Worm (Caenorhabditis elegans) whole organism, L3 larva: Measurements from ENCODE around the gene clp-9.

ENCODE experiments used
- R02D3.7 ChIP-seq: fragments of 150-350 bp; optimal IDR thresholded peaks from 2 replicates; lab custom pipeline; 2014; ENCODE audit warnings: missing biosample characterization, missing genetic modification characterization
- ZK546.5 ChIP-seq: sonication (generic microtip); optimal IDR thresholded peaks from 2 replicates; lab custom pipeline; 2017; ENCODE audit warnings: missing biosample characterization, missing genetic modification characterization
- aly-2 ChIP-seq: fragments of 150-350 bp; optimal IDR thresholded peaks from 2 replicates; lab custom pipeline; 2014; ENCODE audit warnings: missing biosample characterization, missing genetic modification characterization
- ceh-16 ChIP-seq: sonication (generic microtip); optimal IDR thresholded peaks from 2 replicates; lab custom pipeline; 2017; ENCODE audit warnings: missing biosample characterization, missing genetic modification characterization
- ceh-28 ChIP-seq: fragments of 150-350 bp; optimal IDR thresholded peaks from 2 replicates; lab custom pipeline; 2014; ENCODE audit warnings: missing biosample characterization, missing genetic modification reagents, missing genetic modification characterization
- ceh-82 ChIP-seq: fragments of 150-350 bp; optimal IDR thresholded peaks from 2 replicates; lab custom pipeline; 2014; ENCODE audit warnings: missing biosample characterization, missing genetic modification characterization
- daf-12 ChIP-seq: fragments of 150-350 bp; optimal IDR thresholded peaks from 2 replicates; lab custom pipeline; 2014; ENCODE audit warnings: missing biosample characterization, missing genetic modification reagents, missing genetic modification characterization
- egl-27 ChIP-seq: sonication (generic microtip); optimal IDR thresholded peaks from 4 replicates; lab custom pipeline; 2017; ENCODE audit warnings: missing biosample characterization, missing genetic modification reagents, missing genetic modification characterization
- egl-5 ChIP-seq: fragments of 150-350 bp; optimal IDR thresholded peaks from 2 replicates; lab custom pipeline; 2017; ENCODE audit warnings: missing biosample characterization, missing genetic modification reagents, missing genetic modification characterization, inconsistent platforms
- elt-2 ChIP-seq: sonication (generic microtip); optimal IDR thresholded peaks from 2 replicates; lab custom pipeline; 2016; ENCODE audit warnings: missing genetic modification reagents, mild to moderate bottlenecking, missing genetic modification characterization, missing compliant biosample characterization
- elt-3 ChIP-seq, 3 experiments: fragments of 150-350 bp in 1 of 3; sonication (generic microtip) in 2 of 3; optimal IDR thresholded peaks; 2 replicates in 2 of 3; 4 replicates in 1 of 3; lab custom pipeline; 2014 to 2017; ENCODE audit warnings: missing biosample characterization in 3 of 3, missing genetic modification characterization in 3 of 3
- eor-1 ChIP-seq, 2 experiments: fragments of 150-350 bp; optimal IDR thresholded peaks; 2 replicates each; lab custom pipeline; 2014 to 2018; ENCODE audit warnings: missing biosample characterization in 2 of 2, missing genetic modification characterization in 2 of 2
- fkh-10 ChIP-seq: sonication (generic microtip); optimal IDR thresholded peaks from 2 replicates; lab custom pipeline; 2017; ENCODE audit warnings: missing biosample characterization, missing genetic modification reagents, missing genetic modification characterization
- fos-1 ChIP-seq: fragments of 150-350 bp; optimal IDR thresholded peaks from 2 replicates; lab custom pipeline; 2014; ENCODE audit warnings: missing biosample characterization, missing genetic modification characterization
- hmg-11 ChIP-seq: sonication (generic microtip); optimal IDR thresholded peaks from 2 replicates; lab custom pipeline; 2016; ENCODE audit warnings: missing genetic modification characterization, missing compliant biosample characterization
- lin-15B ChIP-seq: fragments of 150-350 bp; optimal IDR thresholded peaks from 2 replicates; lab custom pipeline; 2014; ENCODE audit warnings: missing biosample characterization, missing genetic modification characterization
- lin-39 ChIP-seq: fragments of 150-350 bp; optimal IDR thresholded peaks from 2 replicates; lab custom pipeline; 2018; ENCODE audit warnings: missing biosample characterization, missing genetic modification reagents, missing genetic modification characterization
- lsy-12 ChIP-seq: sonication (generic microtip); optimal IDR thresholded peaks from 2 replicates; lab custom pipeline; 2016; ENCODE audit warnings: mild to moderate bottlenecking, missing genetic modification characterization, missing compliant biosample characterization
- mdl-1 ChIP-seq: fragments of 150-350 bp; optimal IDR thresholded peaks from 2 replicates; lab custom pipeline; 2014; ENCODE audit warnings: missing biosample characterization, missing genetic modification characterization
- mml-1 ChIP-seq: fragments of 150-350 bp; sonication (generic microtip); optimal IDR thresholded peaks from 3 replicates; lab custom pipeline; 2014; ENCODE audit warnings: missing biosample characterization, missing genetic modification characterization
- nfya-1 ChIP-seq: sonication (generic microtip); optimal IDR thresholded peaks from 2 replicates; lab custom pipeline; 2017; ENCODE audit warnings: missing genetic modification characterization, mild to moderate bottlenecking, missing compliant biosample characterization, antibody characterized with exemption, moderate library complexity; ENCODE audit not compliant: insufficient read depth
- nhr-11 ChIP-seq: fragments of 150-350 bp; optimal IDR thresholded peaks from 2 replicates; lab custom pipeline; 2014; ENCODE audit warnings: missing biosample characterization, missing genetic modification characterization
- nhr-12 ChIP-seq: fragments of 150-350 bp; optimal IDR thresholded peaks from 2 replicates; lab custom pipeline; 2014; ENCODE audit warnings: missing biosample characterization, missing genetic modification characterization
- nhr-23 ChIP-seq: fragments of 150-350 bp; optimal IDR thresholded peaks from 2 replicates; lab custom pipeline; 2014; ENCODE audit warnings: missing biosample characterization, missing genetic modification reagents, missing genetic modification characterization
- nhr-237 ChIP-seq: fragments of 150-350 bp; optimal IDR thresholded peaks from 2 replicates; lab custom pipeline; 2014; ENCODE audit warnings: missing biosample characterization, missing genetic modification characterization
- nhr-25 ChIP-seq: sonication (generic microtip); optimal IDR thresholded peaks from 2 replicates; lab custom pipeline; 2017; ENCODE audit warnings: missing biosample characterization, missing genetic modification characterization
- nhr-28 ChIP-seq: fragments of 150-350 bp; optimal IDR thresholded peaks from 2 replicates; lab custom pipeline; 2014; ENCODE audit warnings: missing biosample characterization, missing genetic modification characterization
- nhr-43 ChIP-seq: sonication (generic microtip); optimal IDR thresholded peaks from 2 replicates; lab custom pipeline; 2016; ENCODE audit warnings: mild to moderate bottlenecking, missing genetic modification characterization, missing compliant biosample characterization; ENCODE audit not compliant: poor library complexity, severe bottlenecking
- nhr-67 ChIP-seq: fragments of 150-350 bp; optimal IDR thresholded peaks from 2 replicates; lab custom pipeline; 2014; ENCODE audit warnings: missing biosample characterization, missing genetic modification characterization
- nhr-76 ChIP-seq: fragments of 150-350 bp; sonication (generic microtip); optimal IDR thresholded peaks from 5 replicates; lab custom pipeline; 2014; ENCODE audit warnings: missing biosample characterization, missing genetic modification characterization
- nhr-77 ChIP-seq: fragments of 150-350 bp; optimal IDR thresholded peaks from 2 replicates; lab custom pipeline; 2014; ENCODE audit warnings: missing biosample characterization, missing genetic modification characterization
- pha-4 ChIP-seq: fragments of 150-350 bp; optimal IDR thresholded peaks from 2 replicates; lab custom pipeline; 2014; ENCODE audit warnings: missing biosample characterization, missing genetic modification reagents, missing genetic modification characterization
- pqm-1 ChIP-seq: fragments of 150-350 bp; optimal IDR thresholded peaks from 2 replicates; lab custom pipeline; 2017; ENCODE audit warnings: missing biosample characterization, missing genetic modification characterization, inconsistent platforms
- sea-2 ChIP-seq: fragments of 150-350 bp; sonication (generic microtip); optimal IDR thresholded peaks from 4 replicates; lab custom pipeline; 2014; ENCODE audit warnings: missing biosample characterization, missing genetic modification reagents, missing genetic modification characterization
- skn-1 ChIP-seq: fragments of 150-350 bp; optimal IDR thresholded peaks from 2 replicates; lab custom pipeline; 2014; ENCODE audit warnings: missing biosample characterization, missing genetic modification characterization
- unc-39 ChIP-seq: sonication (generic microtip); optimal IDR thresholded peaks from 4 replicates; lab custom pipeline; 2017; ENCODE audit warnings: missing biosample characterization, missing genetic modification characterization
- zag-1 ChIP-seq: fragments of 150-350 bp; optimal IDR thresholded peaks from 2 replicates; lab custom pipeline; 2014; ENCODE audit warnings: missing biosample characterization, missing genetic modification characterization
- ztf-11 ChIP-seq: fragments of 150-350 bp; optimal IDR thresholded peaks from 2 replicates; lab custom pipeline; 2014; ENCODE audit warnings: missing biosample characterization, missing genetic modification characterization

The clp-9 gene

DNA sequence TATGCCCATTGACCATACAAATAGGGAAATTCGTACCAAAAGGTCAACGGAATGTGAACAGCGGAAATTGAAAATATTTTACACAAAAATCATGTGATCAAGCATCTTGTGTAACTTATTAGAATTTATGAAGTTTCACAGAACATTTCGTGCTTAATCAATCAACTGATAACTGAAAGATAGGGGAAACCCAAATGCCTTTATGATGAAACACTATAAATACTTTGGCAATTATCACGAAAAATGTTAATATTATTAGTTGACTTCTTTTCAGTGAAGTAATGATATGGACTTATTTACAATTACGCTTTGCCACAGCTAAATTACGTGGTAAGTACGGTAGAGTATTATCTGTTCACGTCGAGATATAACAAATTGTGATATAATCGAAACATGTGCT, 28.8 kb downstream of the clp-9 start:
- peak; percentile 60 for TF ChIP-seq elt-2 (tag; lab: Kevin White, UChicago)
- TF ChIP-seq nhr-43 (tag; lab: Kevin White, UChicago): no peak

DNA sequence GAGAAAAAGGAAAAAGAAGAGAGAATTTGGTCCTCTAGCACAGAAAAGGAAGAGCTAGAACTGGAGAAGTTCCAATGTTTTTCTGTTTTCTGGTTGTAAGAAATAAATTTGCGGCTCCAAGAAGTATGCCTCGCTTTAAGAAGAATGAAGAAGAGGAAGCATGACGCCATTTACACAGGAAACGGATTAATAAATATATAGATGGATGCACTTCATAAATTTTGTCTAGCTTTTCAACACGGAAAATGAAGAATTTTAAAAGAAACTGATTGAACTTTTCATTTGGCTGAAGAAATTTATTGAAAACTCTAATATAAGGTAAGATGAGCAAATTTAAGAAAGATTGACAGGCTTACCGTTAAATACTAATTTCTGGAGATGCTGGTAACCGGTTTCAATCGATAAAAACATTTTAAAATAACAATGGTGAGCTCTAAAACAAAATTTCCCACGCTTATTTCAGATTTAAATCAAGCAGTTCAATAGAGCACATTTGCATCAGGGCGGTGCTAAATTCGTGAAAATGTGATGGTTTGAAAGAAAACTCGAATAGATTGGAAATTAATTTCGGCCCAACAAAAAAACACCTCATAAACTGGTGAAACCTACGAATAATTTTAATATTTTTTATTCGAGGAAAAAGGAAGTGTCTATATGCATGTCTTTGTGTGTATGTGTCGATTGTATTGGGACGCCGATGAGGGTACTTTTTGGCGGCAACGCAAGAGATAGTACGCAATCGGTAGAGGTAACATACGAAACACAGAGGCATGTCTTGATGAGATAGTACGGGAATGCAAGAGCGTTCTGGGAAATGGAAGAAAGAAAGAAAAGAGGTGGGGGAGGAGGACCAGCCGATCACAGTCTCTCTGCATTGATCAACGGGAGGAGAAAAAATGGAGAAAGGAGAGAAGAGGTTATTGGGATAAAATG, 29.6 kb downstream of the clp-9 start:
- TF ChIP-seq hmg-11: peak; percentile 69
- no peak for TF ChIP-seq nhr-28 (tag; lab: Kevin White, UChicago)
- no peak for TF ChIP-seq ceh-28 (tag; lab: Kevin White, UChicago)
- no peak for TF ChIP-seq ZK546.5 (tag; lab: Kevin White, UChicago)
- no peak for TF ChIP-seq aly-2 (tag; lab: Kevin White, UChicago)
- TF ChIP-seq skn-1 (tag; lab: Kevin White, UChicago): no peak
- TF ChIP-seq fkh-10 (GFP tag; lab: Kevin White, UChicago): no peak
- no peak for TF ChIP-seq fos-1 (tag; lab: Kevin White, UChicago)
- no peak for TF ChIP-seq nhr-25 (tag; lab: Kevin White, UChicago)
- TF ChIP-seq lin-15B: no peak
- no peak for TF ChIP-seq lin-39 (tag; lab: Kevin White, UChicago)
- peak; percentile 8 for TF ChIP-seq nhr-23 (tag; lab: Kevin White, UChicago)
- TF ChIP-seq nhr-43 (tag; lab: Kevin White, UChicago): no peak
- TF ChIP-seq zag-1: no peak
- no peak for TF ChIP-seq mdl-1 (tag; lab: Kevin White, UChicago)
- TF ChIP-seq pqm-1 (tag; lab: Kevin White, UChicago): peak; percentile 18
- no peak for TF ChIP-seq ceh-16 (tag; lab: Kevin White, UChicago)
- no peak for TF ChIP-seq nhr-77
- no peak for TF ChIP-seq mml-1
- no peak for TF ChIP-seq elt-2 (tag; lab: Kevin White, UChicago)
- no peak for TF ChIP-seq daf-12 (tag; lab: Kevin White, UChicago)
- TF ChIP-seq nhr-12 (tag; lab: Kevin White, UChicago): no peak
- TF ChIP-seq nhr-237 (tag; lab: Kevin White, UChicago): no peak
- no peak for TF ChIP-seq ztf-11 (tag; lab: Kevin White, UChicago)
- no peak for TF ChIP-seq nhr-11 (tag; lab: Kevin White, UChicago)
- peak; percentile 54 for TF ChIP-seq nfya-1 (tag; lab: Kevin White, UChicago)
- peak; percentile 29 for TF ChIP-seq pha-4
- TF ChIP-seq ceh-82 (tag; lab: Kevin White, UChicago): no peak
- no peak for TF ChIP-seq nhr-76 (tag; lab: Kevin White, UChicago)
- TF ChIP-seq nhr-67: no peak
- TF ChIP-seq unc-39 (tag; lab: Kevin White, UChicago): no peak

DNA sequence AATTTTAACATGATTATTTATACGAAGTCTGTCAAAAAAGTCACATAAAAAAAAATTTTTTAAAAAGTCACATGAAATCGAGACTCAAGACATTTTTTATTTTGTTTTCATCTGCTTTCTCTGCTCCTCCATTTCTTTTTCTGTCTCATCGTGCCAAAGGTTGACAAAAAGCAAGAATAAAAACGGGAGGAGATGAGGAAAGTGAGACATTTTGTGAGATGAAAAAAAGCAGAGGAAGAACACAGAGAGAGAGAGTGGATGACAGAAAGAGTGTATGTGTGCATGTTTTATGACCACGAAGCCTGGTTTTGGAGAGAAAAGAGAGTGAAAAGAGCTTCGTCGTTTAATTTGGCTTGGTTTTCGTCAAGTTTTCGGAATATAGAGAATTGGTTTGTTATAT, 32.0 kb downstream of the clp-9 start:
- TF ChIP-seq pha-4 (no peak), unc-39 (tag; lab: Kevin White, UChicago) (no peak), hmg-11 (peak; percentile 10), R02D3.7 (no peak), mml-1 (no peak), lin-39 (tag; lab: Kevin White, UChicago) (peak; percentile 44), nhr-76 (tag; lab: Kevin White, UChicago) (no peak), nhr-237 (tag; lab: Kevin White, UChicago) (no peak)

DNA sequence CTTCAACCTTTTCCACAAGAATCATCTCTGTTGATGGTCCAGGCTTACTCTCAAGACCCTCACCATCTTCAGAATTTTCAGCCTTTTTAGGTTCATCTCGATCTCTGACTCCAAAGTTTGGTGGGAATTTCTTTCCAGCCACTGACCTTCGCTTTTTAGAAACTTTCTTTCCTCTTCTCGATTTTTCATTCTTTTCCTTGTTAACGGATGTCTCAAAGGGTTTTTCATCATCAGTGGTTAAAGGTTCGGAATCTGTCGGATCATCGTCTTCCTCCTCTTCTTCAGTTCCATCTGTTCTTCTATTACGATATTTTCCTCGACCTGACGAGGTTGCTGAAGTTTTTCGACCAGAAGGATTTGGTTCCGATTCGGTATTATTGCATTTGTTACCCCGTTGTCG, 37.2 kb downstream of the clp-9 start:
- TF ChIP-seq sea-2 (GFP tag; lab: Kevin White, UChicago) (no peak), nfya-1 (tag; lab: Kevin White, UChicago) (no peak), eor-1 (tag; optimal IDR thresholded peaks at IDR 0.05; lab: Kevin White, UChicago) (no peak), egl-27 (tag; lab: Kevin White, UChicago) (no peak), elt-3 (tag; optimal IDR thresholded peaks at IDR 0.05; lab: Kevin White, UChicago) (no peak), egl-5 (tag; lab: Kevin White, UChicago) (no peak), lsy-12 (no peak), lin-39 (tag; lab: Kevin White, UChicago) (no peak)
- TF ChIP-seq, all 47 proteins: peak for 0
